Fruit fly (Drosophila melanogaster) Kc167 (cell line): ENCODE results near the gene AstC.

ENCODE experiments used
- Myc ChIP-seq: fragments of >200 bp; optimal IDR thresholded peaks from 2 replicates; lab custom pipeline; 2017; ENCODE audit warnings: missing external identifiers
- psq ChIP-seq: fragments of >200 bp; optimal IDR thresholded peaks from 2 replicates; lab custom pipeline; 2017; ENCODE audit warnings: missing external identifiers

dm6 chr2L:11049723-11050122 is 31.5 kb downstream of the AstC start:
- no peak for TF ChIP-seq psq (lab: Kevin White, UChicago)
- TF ChIP-seq Myc (lab: Kevin White, UChicago) = no peak
